Fruit fly (Drosophila melanogaster) whole organism, embryonic: ENCODE measurements around the gene CG14402.

Experiments used
- ATbp ChIP-seq: fragments of 200-800 bp; sonication (Bioruptor generic); optimal IDR thresholded peaks from 2 replicates; lab custom pipeline; 2017; ENCODE audit warnings: missing biosample characterization, mild to moderate bottlenecking, missing genetic modification characterization, missing genetic modification reagents
- Adf1 ChIP-seq: fragments of 200-800 bp; sonication (Bioruptor generic); IDR thresholded peaks from 2 replicates; pipeline ENCODE4 v1.3.6; 2022; ENCODE audit warnings: missing biosample characterization, missing genetic modification characterization
- CG10654 ChIP-seq: fragments of 200-800 bp; sonication (Bioruptor generic); optimal IDR thresholded peaks from 2 replicates; lab custom pipeline; 2016; ENCODE audit warnings: missing biosample characterization, missing genetic modification characterization
- CG11456 ChIP-seq: fragments of 200-800 bp; sonication (Bioruptor generic); IDR thresholded peaks from 3 replicates; pipeline ENCODE4 v1.3.6; 2022; ENCODE audit warnings: missing biosample characterization, missing genetic modification characterization
- CG13894 ChIP-seq: fragments of 200-800 bp; sonication (Bioruptor generic); optimal IDR thresholded peaks from 3 replicates; lab custom pipeline; 2018; ENCODE audit warnings: missing biosample characterization, mild to moderate bottlenecking, missing genetic modification characterization, moderate library complexity
- CG14710 ChIP-seq: fragments of 200-800 bp; sonication (Bioruptor generic); optimal IDR thresholded peaks from 3 replicates; lab custom pipeline; 2019; ENCODE audit warnings: missing biosample characterization, mild to moderate bottlenecking, missing genetic modification characterization, moderate library complexity
- CG15514 ChIP-seq: fragments of 200-800 bp; sonication (Bioruptor generic); optimal IDR thresholded peaks from 3 replicates; lab custom pipeline; 2017; ENCODE audit warnings: missing biosample characterization, missing genetic modification characterization, mild to moderate bottlenecking, moderate library complexity, missing genetic modification reagents
- CG18619 ChIP-seq: fragments of 200-800 bp; sonication (Bioruptor generic); optimal IDR thresholded peaks from 3 replicates; lab custom pipeline; 2017; ENCODE audit warnings: missing biosample characterization, mild to moderate bottlenecking, missing genetic modification characterization
- CG32772 ChIP-seq: fragments of 200-800 bp; sonication (Bioruptor generic); IDR thresholded peaks from 2 replicates; pipeline ENCODE4 v1.3.6; 2022; ENCODE audit warnings: missing biosample characterization, missing genetic modification characterization
- CG34422 ChIP-seq: fragments of 200-800 bp; sonication (Bioruptor generic); IDR thresholded peaks from 3 replicates; pipeline ENCODE4 v1.3.6; 2022; ENCODE audit warnings: missing biosample characterization, missing genetic modification characterization
- CG4282 ChIP-seq: fragments of 200-800 bp; sonication (Bioruptor generic); optimal IDR thresholded peaks from 2 replicates; lab custom pipeline; 2016; ENCODE audit warnings: missing biosample characterization, missing genetic modification characterization
- CG4730 ChIP-seq: fragments of 200-800 bp; sonication (Bioruptor generic); IDR thresholded peaks from 2 replicates; pipeline ENCODE4 v1.3.6; 2022; ENCODE audit warnings: missing biosample characterization, missing genetic modification characterization
- CG6813 ChIP-seq: fragments of 200-800 bp; sonication (Bioruptor generic); optimal IDR thresholded peaks from 2 replicates; lab custom pipeline; 2017; ENCODE audit warnings: missing biosample characterization, missing genetic modification characterization, mild to moderate bottlenecking, moderate library complexity, missing genetic modification reagents
- CG7786 ChIP-seq: fragments of 200-800 bp; sonication (Bioruptor generic); optimal IDR thresholded peaks from 2 replicates; lab custom pipeline; 2016; ENCODE audit warnings: missing biosample characterization, missing genetic modification characterization
- CG8478 ChIP-seq: fragments of >200 bp; optimal IDR thresholded peaks from 2 replicates; lab custom pipeline; 2018
- CkIIα-i1 ChIP-seq: fragments of 200-800 bp; sonication (Bioruptor generic); IDR thresholded peaks from 2 replicates; pipeline ENCODE4 v1.3.6; 2022; ENCODE audit warnings: missing biosample characterization, missing genetic modification characterization
- D ChIP-seq, 2 experiments: fragments of 200-800 bp in 1 of 2; fragments of >200 bp in 1 of 2; sonication (Bioruptor generic) in 1 of 2; optimal IDR thresholded peaks; 2 replicates in 1 of 2; 3 replicates in 1 of 2; lab custom pipeline; 2017; ENCODE audit warnings: mild to moderate bottlenecking in 1 of 2, missing biosample characterization in 1 of 2, missing genetic modification characterization in 1 of 2, missing genetic modification reagents in 1 of 2
- D19B ChIP-seq: fragments of 200-800 bp; sonication (Bioruptor generic); optimal IDR thresholded peaks from 2 replicates; lab custom pipeline; 2017; ENCODE audit warnings: missing biosample characterization, mild to moderate bottlenecking, missing genetic modification characterization
- HHEX ChIP-seq: fragments of 200-800 bp; sonication (Bioruptor generic); optimal IDR thresholded peaks from 3 replicates; lab custom pipeline; 2017; ENCODE audit warnings: missing biosample characterization, mild to moderate bottlenecking, missing genetic modification characterization, missing genetic modification reagents
- HmgD ChIP-seq: fragments of 200-800 bp; sonication (Bioruptor generic); optimal IDR thresholded peaks from 3 replicates; lab custom pipeline; 2016; ENCODE audit warnings: missing biosample characterization, missing genetic modification characterization
- Hr78 ChIP-seq, 2 experiments: fragments of 200-800 bp in 1 of 2; fragments of >200 bp in 1 of 2; sonication (Bioruptor generic) in 1 of 2; optimal IDR thresholded peaks; 2 replicates each; lab custom pipeline; 2017 to 2019; ENCODE audit warnings: missing biosample characterization in 2 of 2, missing genetic modification characterization in 2 of 2, mild to moderate bottlenecking in 1 of 2, moderate library complexity in 1 of 2
- Kr ChIP-seq: fragments of 200-800 bp; sonication (Bioruptor generic); optimal IDR thresholded peaks from 2 replicates; lab custom pipeline; 2017; ENCODE audit warnings: missing biosample characterization, mild to moderate bottlenecking, missing genetic modification characterization
- Nf-YB ChIP-seq: fragments of 200-800 bp; sonication (Bioruptor generic); optimal IDR thresholded peaks from 3 replicates; lab custom pipeline; 2019; ENCODE audit warnings: missing biosample characterization, mild to moderate bottlenecking, missing genetic modification characterization, moderate library complexity
- Sry-β ChIP-seq: fragments of 200-800 bp; sonication (Bioruptor generic); optimal IDR thresholded peaks from 2 replicates; lab custom pipeline; 2018; ENCODE audit warnings: missing biosample characterization, mild to moderate bottlenecking, missing genetic modification characterization, moderate library complexity
- Sry-δ ChIP-seq: fragments of 200-800 bp; sonication (Bioruptor generic); optimal IDR thresholded peaks from 2 replicates; lab custom pipeline; 2016; ENCODE audit warnings: missing biosample characterization, missing genetic modification characterization
- aop ChIP-seq: fragments of 200-800 bp; sonication (Bioruptor generic); IDR thresholded peaks from 2 replicates; pipeline ENCODE4 v1.3.6; 2022; ENCODE audit warnings: missing biosample characterization, missing genetic modification characterization
- ap ChIP-seq: fragments of 200-800 bp; sonication (Bioruptor generic); IDR thresholded peaks from 2 replicates; pipeline ENCODE4 v1.3.6; 2022; ENCODE audit warnings: missing biosample characterization, missing genetic modification characterization
- az2 ChIP-seq: fragments of 200-800 bp; sonication (Bioruptor generic); optimal IDR thresholded peaks from 3 replicates; lab custom pipeline; 2016; ENCODE audit warnings: missing biosample characterization, missing genetic modification characterization
- cas ChIP-seq: fragments of 200-800 bp; sonication (Bioruptor generic); IDR thresholded peaks from 2 replicates; pipeline ENCODE4 v1.3.6; 2022; ENCODE audit warnings: missing biosample characterization, missing genetic modification characterization
- corto ChIP-seq: fragments of 200-800 bp; sonication (Bioruptor generic); optimal IDR thresholded peaks from 2 replicates; lab custom pipeline; 2016; ENCODE audit warnings: missing biosample characterization, mild to moderate bottlenecking, missing genetic modification characterization, moderate library complexity
- ewg ChIP-seq: fragments of 200-800 bp; sonication (Bioruptor generic); optimal IDR thresholded peaks from 3 replicates; lab custom pipeline; 2017; ENCODE audit warnings: mild to moderate bottlenecking, missing biosample characterization, missing genetic modification reagents, missing genetic modification characterization
- fru ChIP-seq: fragments of >200 bp; optimal IDR thresholded peaks from 2 replicates; lab custom pipeline; 2017
- grau ChIP-seq: fragments of 200-800 bp; optimal IDR thresholded peaks from 3 replicates; lab custom pipeline; 2019; ENCODE audit warnings: missing biosample characterization, mild to moderate bottlenecking, missing genetic modification characterization, moderate library complexity
- gsb-n ChIP-seq: fragments of 200-800 bp; sonication (Bioruptor generic); optimal IDR thresholded peaks from 3 replicates; lab custom pipeline; 2018; ENCODE audit warnings: missing biosample characterization, mild to moderate bottlenecking, missing genetic modification characterization
- gt ChIP-seq: fragments of 200-800 bp; sonication (Bioruptor generic); IDR thresholded peaks from 2 replicates; pipeline ENCODE4 v1.3.6; 2022; ENCODE audit warnings: missing biosample characterization, missing genetic modification characterization
- hkb ChIP-seq, 2 experiments: fragments of 200-800 bp in 1 of 2; fragments of >200 bp in 1 of 2; sonication (Bioruptor generic) in 1 of 2; IDR thresholded peaks in 1 of 2; optimal IDR thresholded peaks in 1 of 2; 2 replicates each; pipeline versions ENCODE4 v1.3.6 to Lab custom; 2017 to 2022; ENCODE audit warnings: missing biosample characterization in 1 of 2, missing genetic modification characterization in 1 of 2
- kay ChIP-seq: fragments of 200-800 bp; sonication (Bioruptor generic); optimal IDR thresholded peaks from 2 replicates; lab custom pipeline; 2016; ENCODE audit warnings: missing biosample characterization, missing genetic modification characterization
- mld ChIP-seq: fragments of 200-800 bp; sonication (Bioruptor generic); IDR thresholded peaks from 3 replicates; pipeline ENCODE4 v1.3.6; 2022; ENCODE audit warnings: missing biosample characterization, missing genetic modification characterization; ENCODE audit not compliant: partially characterized antibody
- nerfin-1 ChIP-seq: fragments of 200-800 bp; sonication (Bioruptor generic); optimal IDR thresholded peaks from 3 replicates; lab custom pipeline; 2019; ENCODE audit warnings: missing biosample characterization, mild to moderate bottlenecking, missing genetic modification characterization, moderate library complexity
- pan ChIP-seq, 4 experiments: fragments of >200 bp in 3 of 4; fragments of 200-800 bp in 1 of 4; sonication (Bioruptor generic) in 1 of 4; optimal IDR thresholded peaks in 3 of 4; IDR thresholded peaks in 1 of 4; 2 replicates each; pipeline versions ENCODE4 v1.3.6 to Lab custom; 2017 to 2022; ENCODE audit warnings: missing biosample characterization in 2 of 4, missing genetic modification characterization in 2 of 4, mixed read lengths in 1 of 4
- pita ChIP-seq: fragments of 200-800 bp; sonication (Bioruptor generic); optimal IDR thresholded peaks from 2 replicates; lab custom pipeline; 2017; ENCODE audit warnings: missing biosample characterization, mild to moderate bottlenecking, missing genetic modification characterization
- pnt ChIP-seq: fragments of 200-800 bp; sonication (Bioruptor generic); optimal IDR thresholded peaks from 3 replicates; lab custom pipeline; 2016; ENCODE audit warnings: missing biosample characterization, missing genetic modification characterization
- psq ChIP-seq: fragments of 200-800 bp; sonication (Bioruptor generic); optimal IDR thresholded peaks from 2 replicates; lab custom pipeline; 2017; ENCODE audit warnings: missing biosample characterization, missing genetic modification characterization
- row ChIP-seq: fragments of 200-800 bp; sonication (Bioruptor generic); IDR thresholded peaks from 3 replicates; pipeline ENCODE4 v1.3.6; 2022; ENCODE audit warnings: missing biosample characterization, missing genetic modification characterization
- scrt ChIP-seq: fragments of 200-800 bp; sonication (Bioruptor generic); optimal IDR thresholded peaks from 2 replicates; lab custom pipeline; 2018; ENCODE audit warnings: missing biosample characterization, mild to moderate bottlenecking, missing genetic modification characterization, moderate library complexity
- sens ChIP-seq: fragments of 200-800 bp; sonication (Bioruptor generic); peaks from one replicate; lab custom pipeline; 2016; ENCODE audit warnings: missing biosample characterization, missing genetic modification characterization
- sna ChIP-seq: fragments of 200-800 bp; sonication (Bioruptor generic); IDR thresholded peaks from 2 replicates; pipeline ENCODE4 v1.3.6; 2022; ENCODE audit warnings: missing biosample characterization, missing genetic modification characterization; ENCODE audit not compliant: partially characterized antibody
- vvl ChIP-seq: fragments of 200-800 bp; sonication (Bioruptor generic); IDR thresholded peaks from 2 replicates; pipeline ENCODE4 v1.3.6; 2022; ENCODE audit warnings: missing biosample characterization, missing genetic modification characterization

Gene CG14402

dm6 chr2L:20889857-20890606, 40.9 kb downstream of the CG14402 start (continued):
- TF ChIP-seq CG34422 (GFP tag; lab: Robert Waterston, UW) (0 out of 3 replicates have a peak, but pooled peaks have one; percentile 10), row (peak; percentile 32; the same call in 2 of the 3 replicates), vvl (GFP tag; lab: Robert Waterston, UW) (peak; percentile 31), ATbp (GFP tag; lab: Kevin White, UChicago) (peak; percentile 44), fru (lab: Kevin White, UChicago) (no peak), ap (GFP tag; lab: Robert Waterston, UW) (no peak), scrt (no peak), Nf-YB (GFP tag; lab: Kevin White, UChicago) (peak; percentile 47), HHEX (peak; percentile 19), nerfin-1 (tag; lab: Kevin White, UChicago) (no peak), CG4730 (no peak), Hr78 (GFP tag; optimal IDR thresholded peaks at IDR 0.05; lab: Kevin White, UChicago) (peak in 1 of 2 experiments; percentile 29), kay (GFP tag; lab: Kevin White, UChicago) (no peak), D (optimal IDR thresholded peaks at IDR 0.05; lab: Kevin White, UChicago) (no peak), D (GFP tag; optimal IDR thresholded peaks at IDR 0.05; lab: Kevin White, UChicago) (peak; percentile 59), Sry-β (GFP tag; lab: Kevin White, UChicago) (peak; percentile 21), sens (GFP tag; lab: Kevin White, UChicago) (peak; percentile 89), CG6813 (no peak), aop (GFP tag; lab: Robert Waterston, UW) (no peak), D19B (no peak), ewg (GFP tag; lab: Kevin White, UChicago) (peak; percentile 6), Sry-δ (GFP tag; lab: Kevin White, UChicago) (peak; percentile 5), hkb (optimal IDR thresholded peaks at IDR 0.05; lab: Kevin White, UChicago) (no peak), hkb (GFP tag; IDR thresholded peaks at IDR 0.05; lab: Robert Waterston, UW) (peak; percentile 31; the same call in 1 of the 2 replicates), sna (GFP tag; lab: Robert Waterston, UW) (peak; percentile 69; the same call in 1 of the 2 replicates), CG32772 (GFP tag; lab: Robert Waterston, UW) (no peak), CG4282 (no peak), Kr (GFP tag; lab: Kevin White, UChicago) (no peak), HmgD (GFP tag; lab: Kevin White, UChicago) (no peak), CG10654 (GFP tag; lab: Kevin White, UChicago) (peak; percentile 25), CG7786 (peak; percentile 34), corto (GFP tag; lab: Kevin White, UChicago) (no peak), gsb-n (peak; percentile 45), pita (GFP tag; lab: Kevin White, UChicago) (no peak), CG11456 (GFP tag; lab: Robert Waterston, UW) (no peak), CkIIα-i1 (GFP tag; lab: Robert Waterston, UW) (no peak), gt (GFP tag; lab: Robert Waterston, UW) (no peak), az2 (GFP tag; lab: Kevin White, UChicago) (peak; percentile 24), cas (GFP tag; lab: Robert Waterston, UW) (no peak), CG13894 (tag; lab: Kevin White, UChicago) (no peak), CG15514 (GFP tag; lab: Kevin White, UChicago) (no peak), CG8478 (lab: Kevin White, UChicago) (no peak), Adf1 (GFP tag; lab: Robert Waterston, UW) (no peak), psq (GFP tag; lab: Kevin White, UChicago) (no peak), pnt (GFP tag; lab: Kevin White, UChicago) (peak; percentile 11), mld (GFP tag; lab: Robert Waterston, UW) (no peak), CG14710 (tag; lab: Kevin White, UChicago) (peak; percentile 36), CG18619 (GFP tag; lab: Kevin White, UChicago) (no peak), grau (tag; lab: Kevin White, UChicago) (peak; percentile 33), pan (optimal IDR thresholded peaks at IDR 0.05; lab: Kevin White, UChicago) (no peak), pan (GFP tag; optimal IDR thresholded peaks at IDR 0.05 in 1 of 2, IDR thresholded peaks at IDR 0.05 in 1 of 2) (no peak)
